Worm (Caenorhabditis elegans): ENCODE measurements around the gene cpna-3.

cpna-3 gene

ce11 chrIV:9146819-9147518 is 50.3 kb downstream of the cpna-3 start, which contains the start of the genes rpb-12 and aly-2 (continued):
- no peak for TF ChIP-seq nhr-21 (tag; optimal IDR thresholded peaks at IDR 0.05)
- no peak for TF ChIP-seq mab-5 (tag; optimal IDR thresholded peaks at IDR 0.05)
- no peak for TF ChIP-seq elt-3 (tag; optimal IDR thresholded peaks at IDR 0.05)
- TF ChIP-seq zag-1 (tag; optimal IDR thresholded peaks at IDR 0.05): no peak
- TF ChIP-seq alr-1 (tag; optimal IDR thresholded peaks at IDR 0.05): no peak
- peak; percentile 28 for TF ChIP-seq snpc-4 (tag; optimal IDR thresholded peaks at IDR 0.05)
- TF ChIP-seq nhr-12 (tag; optimal IDR thresholded peaks at IDR 0.05): no peak
- peak; percentile 60 for TF ChIP-seq gmeb-1 (tag; optimal IDR thresholded peaks at IDR 0.05)
- TF ChIP-seq elt-1 (tag; optimal IDR thresholded peaks at IDR 0.05): no peak
- TF ChIP-seq nhr-25 (tag; optimal IDR thresholded peaks at IDR 0.05): no peak
- no peak for TF ChIP-seq mdl-1 (tag; optimal IDR thresholded peaks at IDR 0.05)
- no peak for TF ChIP-seq nhr-237 (tag; optimal IDR thresholded peaks at IDR 0.05)
- no peak for TF ChIP-seq F13H6.1 (tag; optimal IDR thresholded peaks at IDR 0.05)
- TF ChIP-seq ZK546.5 (tag; optimal IDR thresholded peaks at IDR 0.05): no peak
- no peak for TF ChIP-seq skn-1 (tag; optimal IDR thresholded peaks at IDR 0.05)

Measured in whole organism, L2 larva.